Worm (Caenorhabditis elegans) whole organism, young adult: Measurements from ENCODE around the gene F23F1.2.

ENCODE experiments used
- B0019.2 ChIP-seq: fragments of 200-800 bp; sonication (Bioruptor generic); conservative IDR thresholded peaks from 2 replicates; pipeline ENCODE4 v1.3.6; 2022; ENCODE audit warnings: missing genetic modification reagents, missing genetic modification characterization, missing compliant biosample characterization
- B0261.1 ChIP-seq: sonication (generic microtip); optimal IDR thresholded peaks from 2 replicates; lab custom pipeline; 2016; ENCODE audit warnings: mild to moderate bottlenecking, missing genetic modification characterization, moderate library complexity, missing compliant biosample characterization
- C06A6.2 ChIP-seq: fragments of 200-800 bp; sonication (Bioruptor generic); conservative IDR thresholded peaks from 2 replicates; pipeline ENCODE4 v1.3.6; 2022; ENCODE audit warnings: missing genetic modification characterization, missing compliant biosample characterization
- F10E7.11 ChIP-seq: sonication (generic microtip); optimal IDR thresholded peaks from 2 replicates; lab custom pipeline; 2017; ENCODE audit warnings: mild to moderate bottlenecking, missing genetic modification characterization, moderate library complexity, missing compliant biosample characterization
- F22D6.2 ChIP-seq: sonication (generic microtip); optimal IDR thresholded peaks from 2 replicates; lab custom pipeline; 2016; ENCODE audit warnings: mild to moderate bottlenecking, missing genetic modification characterization, missing compliant biosample characterization
- F37B4.10 ChIP-seq: fragments of 200-800 bp; sonication (Bioruptor generic); IDR thresholded peaks from 2 replicates; pipeline ENCODE4 v1.3.6; 2022; ENCODE audit warnings: missing genetic modification characterization, missing compliant biosample characterization
- F57C9.4 ChIP-seq: sonication (generic microtip); optimal IDR thresholded peaks from 2 replicates; lab custom pipeline; 2017; ENCODE audit warnings: mild to moderate bottlenecking, missing genetic modification characterization, missing compliant biosample characterization
- K12H6.12 ChIP-seq: fragments of 200-800 bp; sonication (Bioruptor generic); optimal IDR thresholded peaks from 2 replicates; lab custom pipeline; 2018; ENCODE audit warnings: mild to moderate bottlenecking, missing genetic modification characterization, missing compliant biosample characterization
- Y56A3A.18 ChIP-seq: fragments of 200-800 bp; sonication (Bioruptor generic); IDR thresholded peaks from 2 replicates; pipeline ENCODE4 v1.3.6; 2022; ENCODE audit warnings: missing genetic modification reagents, missing genetic modification characterization, missing compliant biosample characterization
- ZK185.1 ChIP-seq: sonication (generic microtip); optimal IDR thresholded peaks from 2 replicates; lab custom pipeline; 2016; ENCODE audit warnings: mild to moderate bottlenecking, missing genetic modification characterization, missing compliant biosample characterization; ENCODE audit not compliant: poor library complexity, severe bottlenecking
- aptf-2 ChIP-seq: fragments of 200-800 bp; sonication (Bioruptor generic); conservative IDR thresholded peaks from 2 replicates; pipeline ENCODE4 v1.3.6; 2022; ENCODE audit warnings: missing genetic modification reagents, missing genetic modification characterization, missing compliant biosample characterization
- aptf-3 ChIP-seq: fragments of 200-800 bp; sonication (Bioruptor generic); IDR thresholded peaks from 2 replicates; pipeline ENCODE4 v1.3.6; 2022; ENCODE audit warnings: missing genetic modification characterization, missing compliant biosample characterization
- atf-7 ChIP-seq: sonication (generic microtip); optimal IDR thresholded peaks from 2 replicates; lab custom pipeline; 2017; ENCODE audit warnings: mild to moderate bottlenecking, missing genetic modification characterization, missing compliant biosample characterization
- athp-1 ChIP-seq: sonication (generic microtip); optimal IDR thresholded peaks from 2 replicates; lab custom pipeline; 2017; ENCODE audit warnings: mild to moderate bottlenecking, missing genetic modification characterization, missing compliant biosample characterization
- bed-1 ChIP-seq: fragments of 200-800 bp; sonication (Bioruptor generic); IDR thresholded peaks from 2 replicates; pipeline ENCODE4 v1.3.6; 2022; ENCODE audit warnings: missing genetic modification reagents, missing genetic modification characterization, missing compliant biosample characterization
- cebp-1 ChIP-seq, 2 experiments: fragments of 200-800 bp in 1 of 2; sonication (Bioruptor generic) in 1 of 2; sonication (generic microtip) in 1 of 2; IDR thresholded peaks in 1 of 2; optimal IDR thresholded peaks in 1 of 2; 2 replicates each; pipeline versions ENCODE4 v1.3.6 to Lab custom; 2017 to 2022; ENCODE audit warnings: missing compliant biosample characterization in 2 of 2, missing genetic modification characterization in 2 of 2, mild to moderate bottlenecking in 1 of 2, missing genetic modification reagents in 1 of 2, moderate library complexity in 1 of 2
- cebp-2 ChIP-seq: fragments of 200-800 bp; sonication (Bioruptor generic); IDR thresholded peaks from 2 replicates; pipeline ENCODE4 v1.3.6; 2022; ENCODE audit warnings: missing genetic modification characterization, missing compliant biosample characterization
- dpff-1 ChIP-seq: sonication (generic microtip); optimal IDR thresholded peaks from 2 replicates; lab custom pipeline; 2017; ENCODE audit warnings: mild to moderate bottlenecking, missing genetic modification characterization, missing compliant biosample characterization
- dpl-1 ChIP-seq: fragments of 150-350 bp; optimal IDR thresholded peaks from 2 replicates; lab custom pipeline; 2014; ENCODE audit warnings: missing biosample characterization, missing genetic modification reagents, missing genetic modification characterization
- egl-44 ChIP-seq: fragments of 200-800 bp; sonication (Bioruptor generic); IDR thresholded peaks from 2 replicates; pipeline ENCODE4 v1.3.6; 2022; ENCODE audit warnings: missing genetic modification reagents, missing genetic modification characterization, missing compliant biosample characterization
- fkh-3 ChIP-seq: sonication (generic microtip); optimal IDR thresholded peaks from 2 replicates; lab custom pipeline; 2016; ENCODE audit warnings: mild to moderate bottlenecking, missing genetic modification characterization, missing compliant biosample characterization
- hmg-1.2 ChIP-seq: fragments of 200-800 bp; sonication (Bioruptor generic); IDR thresholded peaks from 2 replicates; pipeline ENCODE4 v1.3.6; 2022; ENCODE audit warnings: missing genetic modification reagents, missing genetic modification characterization, missing compliant biosample characterization
- hsf-1 ChIP-seq: fragments of 200-800 bp; sonication (Bioruptor generic); IDR thresholded peaks from 2 replicates; pipeline ENCODE4 v1.3.6; 2022; ENCODE audit warnings: missing genetic modification reagents, missing genetic modification characterization, missing compliant biosample characterization
- let-526 ChIP-seq: fragments of 200-800 bp; sonication (Bioruptor generic); IDR thresholded peaks from 2 replicates; pipeline ENCODE4 v1.3.6; 2022; ENCODE audit warnings: missing genetic modification reagents, missing genetic modification characterization, missing compliant biosample characterization
- lsy-27 ChIP-seq: sonication (generic microtip); optimal IDR thresholded peaks from 2 replicates; lab custom pipeline; 2017; ENCODE audit warnings: missing genetic modification characterization, mild to moderate bottlenecking, missing compliant biosample characterization, antibody characterized with exemption, missing genotype, borderline replicate concordance; ENCODE audit not compliant: insufficient read depth
- madf-8 ChIP-seq: fragments of 200-800 bp; sonication (Bioruptor generic); conservative IDR thresholded peaks from 2 replicates; pipeline ENCODE4 v1.3.6; 2022; ENCODE audit warnings: missing genetic modification reagents, missing genetic modification characterization, missing compliant biosample characterization
- mel-28 ChIP-seq: sonication (generic microtip); optimal IDR thresholded peaks from 2 replicates; lab custom pipeline; 2016; ENCODE audit warnings: borderline replicate concordance, mild to moderate bottlenecking, missing genetic modification characterization, missing compliant biosample characterization
- nfya-2 ChIP-seq: fragments of 200-800 bp; sonication (Bioruptor generic); IDR thresholded peaks from 2 replicates; pipeline ENCODE4 v1.3.6; 2022; ENCODE audit warnings: missing genetic modification reagents, missing genetic modification characterization, missing compliant biosample characterization
- nfyb-1 ChIP-seq: fragments of 200-800 bp; sonication (Bioruptor generic); IDR thresholded peaks from 2 replicates; pipeline ENCODE4 v1.3.6; 2022; ENCODE audit warnings: missing genetic modification reagents, missing genetic modification characterization, missing compliant biosample characterization
- nhr-120 ChIP-seq: fragments of 200-800 bp; sonication (Bioruptor generic); IDR thresholded peaks from 2 replicates; pipeline ENCODE4 v1.3.6; 2022; ENCODE audit warnings: missing genetic modification characterization, missing compliant biosample characterization
- nhr-27 ChIP-seq: fragments of 200-800 bp; sonication (Bioruptor generic); optimal IDR thresholded peaks from 2 replicates; lab custom pipeline; 2018; ENCODE audit warnings: mild to moderate bottlenecking, missing genetic modification characterization, moderate library complexity, missing compliant biosample characterization
- nhr-80 ChIP-seq: sonication (generic microtip); optimal IDR thresholded peaks from 2 replicates; lab custom pipeline; 2016; ENCODE audit warnings: missing genetic modification characterization, missing compliant biosample characterization
- nhr-90 ChIP-seq: sonication (generic microtip); optimal IDR thresholded peaks from 2 replicates; lab custom pipeline; 2016; ENCODE audit warnings: missing genotype, mild to moderate bottlenecking, missing genetic modification characterization, missing compliant biosample characterization
- pha-4 ChIP-seq: fragments of 150-350 bp; sonication (generic microtip); optimal IDR thresholded peaks from 2 replicates; lab custom pipeline; 2014; ENCODE audit warnings: missing biosample characterization, missing genetic modification reagents, missing genetic modification characterization
- sdz-38 ChIP-seq: sonication (generic microtip); optimal IDR thresholded peaks from 2 replicates; lab custom pipeline; 2016; ENCODE audit warnings: missing genotype, missing genetic modification characterization, missing compliant biosample characterization
- sptf-2 ChIP-seq: fragments of 200-800 bp; sonication (Bioruptor generic); optimal IDR thresholded peaks from 2 replicates; lab custom pipeline; 2018; ENCODE audit warnings: mild to moderate bottlenecking, missing genetic modification characterization, missing compliant biosample characterization
- tlf-1 ChIP-seq: fragments of 200-800 bp; sonication (Bioruptor generic); optimal IDR thresholded peaks from 2 replicates; lab custom pipeline; 2018; ENCODE audit warnings: mild to moderate bottlenecking, missing genetic modification characterization, missing compliant biosample characterization
- unc-62 ChIP-seq: fragments of 150-350 bp; optimal IDR thresholded peaks from 2 replicates; lab custom pipeline; 2014; ENCODE audit warnings: missing biosample characterization, missing genetic modification reagents, missing genetic modification characterization
- zim-3 ChIP-seq: sonication (generic microtip); optimal IDR thresholded peaks from 2 replicates; lab custom pipeline; 2017; ENCODE audit warnings: mild to moderate bottlenecking, missing genetic modification characterization, moderate library complexity, missing compliant biosample characterization
- ztf-25 ChIP-seq: fragments of 200-800 bp; sonication (Bioruptor generic); IDR thresholded peaks from 2 replicates; pipeline ENCODE4 v1.3.6; 2022; ENCODE audit warnings: missing genetic modification reagents, missing genetic modification characterization, missing compliant biosample characterization
- ztf-3 ChIP-seq: fragments of 200-800 bp; sonication (Bioruptor generic); optimal IDR thresholded peaks from 2 replicates; lab custom pipeline; 2018; ENCODE audit warnings: mild to moderate bottlenecking, missing genetic modification characterization, missing compliant biosample characterization

Gene F23F1.2

ce11 chrII:24559-24998 lies 9.4 kb upstream of the F23F1.2 start, which contains the start of gene enee-1 (continued):
- TF ChIP-seq F57C9.4: no peak
- no peak for TF ChIP-seq zim-3 (tag; lab: Kevin White, UChicago)
- TF ChIP-seq nhr-27: no peak
- 0 out of 2 replicates have a peak, but pooled peaks have one; percentile 23 for TF ChIP-seq Y56A3A.18
- no peak for TF ChIP-seq unc-62
- TF ChIP-seq B0261.1 (tag; lab: Kevin White, UChicago): no peak
- TF ChIP-seq sptf-2 (GFP tag; lab: Kevin White, UChicago): no peak
- TF ChIP-seq ztf-3 (GFP tag; lab: Kevin White, UChicago): no peak
- TF ChIP-seq aptf-2 (GFP tag; lab: Robert Waterston, UW): no peak
- peak; percentile 19 for TF ChIP-seq atf-7 (tag; lab: Kevin White, UChicago)
- TF ChIP-seq sdz-38 (tag; lab: Kevin White, UChicago): no peak
- no peak for TF ChIP-seq ztf-25 (GFP tag; lab: Robert Waterston, UW)
- TF ChIP-seq madf-8 (GFP tag; lab: Robert Waterston, UW): no peak
- peak; percentile 56; the same call in 1 of the 2 replicates for TF ChIP-seq nfyb-1
- TF ChIP-seq F10E7.11 (tag; lab: Kevin White, UChicago): no peak
- peak; percentile 74 for TF ChIP-seq dpl-1 (GFP tag; lab: Kevin White, UChicago)
- no peak for TF ChIP-seq athp-1
- TF ChIP-seq nfya-2 (GFP tag; lab: Robert Waterston, UW): no peak
- no peak for TF ChIP-seq nhr-80 (tag; lab: Kevin White, UChicago)
- no peak for TF ChIP-seq cebp-2 (GFP tag; lab: Robert Waterston, UW)
- TF ChIP-seq let-526 (GFP tag; lab: Robert Waterston, UW): no peak
- peak; percentile 2 for TF ChIP-seq ZK185.1 (tag; lab: Kevin White, UChicago)
- no peak for TF ChIP-seq nhr-90
- no peak for TF ChIP-seq fkh-3 (tag; lab: Kevin White, UChicago)
- TF ChIP-seq aptf-3 (GFP tag; lab: Robert Waterston, UW): no peak
- TF ChIP-seq F22D6.2 (tag; lab: Kevin White, UChicago): no peak
- no peak for TF ChIP-seq B0019.2 (GFP tag; lab: Robert Waterston, UW)
- no peak for TF ChIP-seq cebp-1 (GFP tag; IDR thresholded peaks at IDR 0.05; lab: Robert Waterston, UW)
- TF ChIP-seq cebp-1 (tag; optimal IDR thresholded peaks at IDR 0.05; lab: Kevin White, UChicago): peak; percentile 60
- TF ChIP-seq tlf-1: peak; percentile 36
- TF ChIP-seq C06A6.2 (GFP tag; lab: Robert Waterston, UW): peak; percentile 56
- TF ChIP-seq F37B4.10: no peak

DNA sequence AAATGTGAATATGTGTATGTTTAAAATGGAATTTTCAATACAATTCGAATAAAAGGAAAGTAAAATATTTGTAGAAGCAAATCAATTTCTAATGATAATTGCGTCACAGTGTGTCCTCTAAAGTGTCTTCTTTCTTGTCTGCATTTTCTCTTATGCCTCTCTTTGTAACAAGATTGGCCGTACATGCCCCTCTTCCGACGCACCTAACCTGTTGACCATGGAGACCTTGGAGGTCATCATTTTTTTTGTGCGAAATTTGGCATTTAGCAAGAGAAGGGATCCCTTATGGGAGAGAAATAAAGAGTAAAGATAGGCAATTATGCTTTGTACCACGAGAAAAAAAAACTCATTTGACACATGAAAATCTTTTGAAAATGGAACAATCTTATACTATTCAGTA lies 5.7 kb upstream of the F23F1.2 start, which contains the start of gene F23F1.4:
TSS of gene F23F1.4 (minus strand) at position 141 of the 400 bp plus-strand sequence.
- no peak for TF ChIP-seq nhr-120 (GFP tag; lab: Robert Waterston, UW)
- no peak for TF ChIP-seq hsf-1 (GFP tag; lab: Robert Waterston, UW)
- TF ChIP-seq K12H6.12 (tag; lab: Kevin White, UChicago): no peak
- no peak for TF ChIP-seq madf-8 (GFP tag; lab: Robert Waterston, UW)
- no peak for TF ChIP-seq ZK185.1 (tag; lab: Kevin White, UChicago)
- no peak for TF ChIP-seq egl-44 (GFP tag; lab: Robert Waterston, UW)
- TF ChIP-seq dpff-1: no peak
- no peak for TF ChIP-seq F22D6.2 (tag; lab: Kevin White, UChicago)
- no peak for TF ChIP-seq mel-28 (tag; lab: Kevin White, UChicago)
- TF ChIP-seq bed-1 (GFP tag; lab: Robert Waterston, UW): no peak
- no peak for TF ChIP-seq hmg-1.2
- TF ChIP-seq lsy-27 (tag; lab: Kevin White, UChicago): no peak
- TF ChIP-seq pha-4 (tag; lab: Kevin White, UChicago): no peak
- no peak for TF ChIP-seq F10E7.11 (tag; lab: Kevin White, UChicago)
- TF ChIP-seq, all 124 proteins: peak for 0
